Fruit fly (Drosophila melanogaster) Kc167 (cell line): Measurements from ENCODE around the gene CG32102.

Experiments used
- Myc ChIP-seq: fragments of >200 bp; optimal IDR thresholded peaks from 2 replicates; lab custom pipeline; 2017; ENCODE audit warnings: missing external identifiers
- Sin3A ChIP-seq: fragments of >200 bp; optimal IDR thresholded peaks from 2 replicates; lab custom pipeline; 2018; ENCODE audit warnings: missing external identifiers
- h ChIP-seq: fragments of >200 bp; optimal IDR thresholded peaks from 3 replicates; lab custom pipeline; 2018; ENCODE audit warnings: missing external identifiers
- psq ChIP-seq: fragments of >200 bp; optimal IDR thresholded peaks from 2 replicates; lab custom pipeline; 2017; ENCODE audit warnings: missing external identifiers
- ttk ChIP-seq: sonication (Bioruptor generic); optimal IDR thresholded peaks from 2 replicates; lab custom pipeline; 2017; ENCODE audit warnings: missing external identifiers

- TF ChIP-seq Sin3A (lab: Kevin White, UChicago) (no peak), ttk (no peak), h (lab: Kevin White, UChicago) (no peak), psq (lab: Kevin White, UChicago) (no peak), Myc (lab: Kevin White, UChicago) (no peak)
Measured at dm6 chr3L:12482917-12483316, 13.3 kb upstream of the CG32102 start.
